Fruit fly (Drosophila melanogaster): Measurements from ENCODE around the gene CNPYb.

Gene CNPYb

DNA sequence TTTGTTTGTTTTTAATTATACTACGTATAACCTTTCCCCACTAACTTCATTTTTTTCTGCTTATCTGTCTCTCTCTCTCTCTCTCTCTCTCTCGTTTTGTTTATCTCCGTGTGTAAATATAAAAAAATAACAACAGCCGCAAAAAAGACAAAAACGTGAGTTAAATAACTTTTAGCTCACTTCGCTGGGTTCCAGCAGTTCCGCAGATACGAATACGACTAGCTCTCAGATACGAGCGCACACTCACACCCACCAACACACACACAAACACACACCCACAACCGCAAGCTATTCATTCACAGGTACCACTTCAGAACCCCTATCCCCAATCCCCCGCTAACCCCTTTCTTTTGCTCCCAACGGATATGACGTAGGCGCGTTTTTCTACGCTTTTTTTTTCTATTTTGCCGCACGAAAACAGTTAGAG is 23.8 kb downstream of the CNPYb start (continued):
- TF ChIP-seq CG16779 (tag; optimal IDR thresholded peaks at IDR 0.05) (peak; percentile 92), dsx (GFP tag; optimal IDR thresholded peaks at IDR 0.05; ENCODE audit: poor library complexity, severe bottlenecking) (peak; percentile 70), Ets96B (tag; optimal IDR thresholded peaks at IDR 0.05) (peak; percentile 83), acj6 (GFP tag; optimal IDR thresholded peaks at IDR 0.05) (no peak), CG4318 (GFP tag; optimal IDR thresholded peaks at IDR 0.05) (no peak), spab (GFP tag; optimal IDR thresholded peaks at IDR 0.05) (peak; percentile 46), achi (GFP tag; optimal IDR thresholded peaks at IDR 0.05) (no peak), CG11294 (GFP tag; IDR thresholded peaks at IDR 0.05) (no peak; the same call in 1 of the 2 replicates), ss (GFP tag; optimal IDR thresholded peaks at IDR 0.05) (peak; percentile 83 to 95), lz (GFP tag; optimal IDR thresholded peaks at IDR 0.05) (no peak), net (GFP tag; optimal IDR thresholded peaks at IDR 0.05) (peak; percentile 64), CG9139 (GFP tag; optimal IDR thresholded peaks at IDR 0.05) (peak; percentile 93), CG6276 (GFP tag; optimal IDR thresholded peaks at IDR 0.05) (peak; percentile 45), vri (GFP tag; optimal IDR thresholded peaks at IDR 0.05) (peak; percentile 76), fd59A (GFP tag; optimal IDR thresholded peaks at IDR 0.05) (peak; percentile 39), dac (GFP tag; optimal IDR thresholded peaks at IDR 0.05) (no peak), esn (GFP tag; optimal IDR thresholded peaks at IDR 0.05) (no peak)

DNA sequence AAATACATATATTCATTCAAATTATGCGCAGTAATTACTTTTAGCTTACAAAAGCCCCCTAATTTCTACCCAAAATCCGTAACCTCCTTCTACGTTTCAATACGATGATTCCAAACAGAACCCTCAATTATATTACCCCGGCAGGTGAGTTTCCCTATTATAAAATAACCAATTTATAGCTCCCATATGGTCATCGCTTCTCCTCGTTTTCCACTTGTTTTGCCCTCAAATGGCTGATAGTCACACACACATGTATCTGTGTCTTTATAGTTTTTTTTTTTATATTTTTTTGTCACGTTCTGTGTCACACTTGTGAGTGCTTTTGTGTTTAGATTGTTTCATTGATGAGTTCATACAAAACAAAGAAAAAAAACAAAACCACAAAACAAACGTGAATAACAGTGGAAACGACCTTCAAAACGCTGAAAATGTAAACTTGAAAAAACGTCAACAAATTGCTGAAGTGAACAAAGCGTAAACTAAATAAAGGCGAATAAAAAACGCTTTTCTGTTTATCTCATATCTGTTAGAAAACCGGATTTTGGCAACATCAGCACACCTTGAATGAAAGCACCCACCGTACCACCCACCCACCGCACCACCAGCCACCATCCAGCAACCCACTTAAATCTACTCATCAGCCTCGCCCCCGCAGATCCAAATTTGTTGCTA is 24.7 kb downstream of the CNPYb start:
- no peak for TF ChIP-seq ss (GFP tag; optimal IDR thresholded peaks at IDR 0.05)
- TF ChIP-seq eg (GFP tag; IDR thresholded peaks at IDR 0.05): 0 out of 3 replicates have a peak, but pooled peaks have one; percentile 19
- peak; percentile 74 for TF ChIP-seq fkh (GFP tag; optimal IDR thresholded peaks at IDR 0.05)

DNA sequence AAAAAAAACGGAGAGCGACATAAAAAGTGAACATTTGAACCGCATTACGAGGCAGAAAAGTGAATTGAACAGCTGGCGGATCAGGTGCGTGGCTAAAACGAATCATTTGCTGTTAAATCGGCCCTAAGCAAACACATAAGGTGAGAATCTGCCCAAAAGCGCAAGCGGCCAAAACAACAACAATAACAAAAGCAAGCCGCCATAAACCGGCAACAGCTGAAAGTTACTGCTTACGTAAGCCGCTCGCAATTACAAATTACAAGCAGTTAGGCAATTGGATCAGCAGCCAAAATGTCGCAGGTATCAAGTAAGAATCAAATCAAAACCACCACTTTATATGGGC is 32.6 kb downstream of the CNPYb start:
- no peak for TF ChIP-seq CG34406 (GFP tag; optimal IDR thresholded peaks at IDR 0.05)
- peak; percentile 47 for TF ChIP-seq net (GFP tag; optimal IDR thresholded peaks at IDR 0.05)
- peak; percentile 91 for TF ChIP-seq fkh (GFP tag; optimal IDR thresholded peaks at IDR 0.05)
- peak; percentile 60 for TF ChIP-seq CG6854 (GFP tag; optimal IDR thresholded peaks at IDR 0.05)
- no peak; the same call in 2 of the 3 replicates for TF ChIP-seq eg (GFP tag; IDR thresholded peaks at IDR 0.05)
- TF ChIP-seq Gug (GFP tag; IDR thresholded peaks at IDR 0.05): no peak
- no peak for TF ChIP-seq CG6792 (GFP tag; optimal IDR thresholded peaks at IDR 0.05)
- TF ChIP-seq lz (GFP tag; optimal IDR thresholded peaks at IDR 0.05): no peak
- TF ChIP-seq dac (GFP tag; optimal IDR thresholded peaks at IDR 0.05): no peak
- TF ChIP-seq vri (GFP tag; optimal IDR thresholded peaks at IDR 0.05): peak; percentile 69
- peak; percentile 39 for TF ChIP-seq Eip78C (GFP tag)
- TF ChIP-seq CG3919 (GFP tag; optimal IDR thresholded peaks at IDR 0.05): no peak
- TF ChIP-seq Eip93F (GFP tag; optimal IDR thresholded peaks at IDR 0.05): no peak
- no peak for TF ChIP-seq CG4318 (GFP tag; optimal IDR thresholded peaks at IDR 0.05)
- TF ChIP-seq Hr39 (GFP tag; optimal IDR thresholded peaks at IDR 0.05): no peak
- no peak for TF ChIP-seq esn (GFP tag; optimal IDR thresholded peaks at IDR 0.05)
- TF ChIP-seq Sox15 (GFP tag; optimal IDR thresholded peaks at IDR 0.05): no peak
- no peak for TF ChIP-seq Lpt (GFP tag; optimal IDR thresholded peaks at IDR 0.05)

DNA sequence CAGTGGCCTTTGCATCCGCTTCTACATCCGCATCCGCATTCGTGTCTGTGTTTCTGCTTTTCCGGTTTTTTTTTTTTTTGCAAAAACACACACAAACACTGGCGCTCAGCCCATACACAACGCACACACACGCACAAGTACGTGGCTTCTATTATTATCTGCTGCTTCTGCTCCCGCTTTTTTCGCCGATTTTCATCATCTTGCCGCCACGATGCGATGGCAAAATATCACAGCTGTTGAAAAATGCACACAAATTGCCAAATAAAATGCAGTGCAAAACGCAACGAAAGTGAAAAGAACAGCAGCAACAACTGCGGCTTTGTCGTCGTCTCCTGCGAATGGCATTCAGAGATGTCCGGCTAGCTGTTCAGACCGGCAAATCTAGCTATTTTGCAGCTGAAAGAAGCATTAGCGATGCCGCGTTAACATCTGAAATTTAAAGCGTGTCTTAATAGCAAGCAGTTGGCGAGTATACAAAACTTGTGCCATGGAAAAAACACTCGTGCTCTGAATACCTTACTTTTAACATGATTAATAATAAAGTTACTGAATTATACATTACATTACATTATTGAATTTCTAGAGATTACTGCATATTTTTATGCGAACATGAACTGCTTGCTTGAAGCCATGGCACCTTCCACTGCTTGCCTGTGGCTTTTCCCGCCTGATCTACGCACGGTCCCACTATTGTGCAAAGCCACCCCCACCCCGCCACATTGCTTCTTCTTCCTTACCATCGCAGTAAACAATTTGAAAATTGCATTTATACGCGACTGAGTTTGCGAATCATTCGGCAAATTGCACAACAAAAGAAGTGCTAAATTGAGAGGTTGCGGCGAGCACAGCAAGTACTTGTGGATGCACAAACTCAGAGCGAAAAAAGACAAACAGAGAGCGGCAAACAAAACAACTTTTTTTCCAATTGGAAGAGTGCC is 33.3 kb downstream of the CNPYb start, which contains the start of the genes Ugt316A1 and Sfxn2:
Ugt316A1 (minus strand) TSS at position 345 of the 938 bp plus-strand sequence.
Sfxn2 (plus strand) TSS at position 694 of the 938 bp plus-strand sequence.
- TF ChIP-seq esn (GFP tag; optimal IDR thresholded peaks at IDR 0.05) (peak; percentile 44), CG34406 (GFP tag; optimal IDR thresholded peaks at IDR 0.05) (peak; percentile 1), salr (GFP tag; optimal IDR thresholded peaks at IDR 0.05) (peak; percentile 6 to 33), CG9139 (GFP tag; optimal IDR thresholded peaks at IDR 0.05) (peak; percentile 56), Hr39 (GFP tag; optimal IDR thresholded peaks at IDR 0.05) (peak; percentile 52), Sox102F (GFP tag; optimal IDR thresholded peaks at IDR 0.05) (peak; percentile 52), CG11902 (GFP tag; optimal IDR thresholded peaks at IDR 0.05) (no peak), fkh (GFP tag; optimal IDR thresholded peaks at IDR 0.05) (no peak), ss (GFP tag; optimal IDR thresholded peaks at IDR 0.05) (peak; percentile 66 to 74), CG7368 (GFP tag; optimal IDR thresholded peaks at IDR 0.05) (no peak), OdsH (GFP tag; optimal IDR thresholded peaks at IDR 0.05) (peak; percentile 33), Sox15 (GFP tag; optimal IDR thresholded peaks at IDR 0.05) (no peak), fd59A (GFP tag; optimal IDR thresholded peaks at IDR 0.05) (no peak), Eip93F (GFP tag; optimal IDR thresholded peaks at IDR 0.05) (peak; percentile 72), CG32006 (GFP tag; optimal IDR thresholded peaks at IDR 0.05) (no peak), CG6163 (GFP tag; IDR thresholded peaks at IDR 0.05) (no peak; the same call in 2 of the 3 replicates), CG6792 (GFP tag; optimal IDR thresholded peaks at IDR 0.05) (peak; percentile 47), vri (GFP tag; optimal IDR thresholded peaks at IDR 0.05) (no peak), lz (GFP tag; optimal IDR thresholded peaks at IDR 0.05) (peak; percentile 34), CG11762 (GFP tag; optimal IDR thresholded peaks at IDR 0.05; ENCODE audit: insufficient read depth) (no peak), CG3032 (tag; optimal IDR thresholded peaks at IDR 0.05) (peak; percentile 39), CG31627 (GFP tag; optimal IDR thresholded peaks at IDR 0.05) (peak; percentile 33), topi (GFP tag; optimal IDR thresholded peaks at IDR 0.05) (peak; percentile 41)

Measured in whole organism, prepupa.